Worm (Caenorhabditis elegans) whole organism, late embryonic: ENCODE data around the gene clec-198.

ENCODE experiments used
- K09A11.1 ChIP-seq: sonication (generic microtip); optimal IDR thresholded peaks from 2 replicates; lab custom pipeline; 2017; ENCODE audit warnings: antibody characterized with exemption, mild to moderate bottlenecking, missing genetic modification characterization, missing compliant biosample characterization; ENCODE audit not compliant: insufficient read depth
- ceh-18 ChIP-seq: sonication (generic microtip); optimal IDR thresholded peaks from 2 replicates; lab custom pipeline; 2016; ENCODE audit warnings: missing genetic modification characterization, missing compliant biosample characterization
- ztf-16 ChIP-seq: sonication (generic microtip); optimal IDR thresholded peaks from 2 replicates; lab custom pipeline; 2017; ENCODE audit warnings: missing genetic modification characterization, missing compliant biosample characterization

- TF ChIP-seq ceh-18 (tag; lab: Kevin White, UChicago) = no peak
- TF ChIP-seq ztf-16 (tag; lab: Kevin White, UChicago) = no peak
- no peak for TF ChIP-seq K09A11.1 (tag; lab: Kevin White, UChicago)
These were observed 35.1 kb downstream of the clec-198 start, which contains the start of gene C30H6.8 for ce11 chrIV:17382029-17382428.
